Fruit fly (Drosophila melanogaster) whole organism, prepupa: Measurements from ENCODE around the gene TrpRS.
A peak's percentile ranks its signal among the peaks of the same experiment; 100 is the strongest.

ENCODE experiments used
- Blimp-1 ChIP-seq: fragments of 200-800 bp; sonication (Bioruptor generic); optimal IDR thresholded peaks from 3 replicates; lab custom pipeline; 2017; ENCODE audit warnings: missing biosample characterization, missing genetic modification characterization, mild to moderate bottlenecking, moderate library complexity, missing genetic modification reagents
- CG34406 ChIP-seq: fragments of 200-800 bp; sonication (Bioruptor generic); optimal IDR thresholded peaks from 3 replicates; lab custom pipeline; 2016; ENCODE audit warnings: missing biosample characterization, missing genetic modification characterization
- CG8632 ChIP-seq: fragments of 200-800 bp; sonication (Bioruptor generic); optimal IDR thresholded peaks from 3 replicates; lab custom pipeline; 2016; ENCODE audit warnings: missing biosample characterization, missing genetic modification characterization
- Eip75B ChIP-seq: fragments of 200-800 bp; sonication (Bioruptor generic); optimal IDR thresholded peaks from 3 replicates; lab custom pipeline; 2016; ENCODE audit warnings: missing biosample characterization, missing genetic modification characterization

DNA sequence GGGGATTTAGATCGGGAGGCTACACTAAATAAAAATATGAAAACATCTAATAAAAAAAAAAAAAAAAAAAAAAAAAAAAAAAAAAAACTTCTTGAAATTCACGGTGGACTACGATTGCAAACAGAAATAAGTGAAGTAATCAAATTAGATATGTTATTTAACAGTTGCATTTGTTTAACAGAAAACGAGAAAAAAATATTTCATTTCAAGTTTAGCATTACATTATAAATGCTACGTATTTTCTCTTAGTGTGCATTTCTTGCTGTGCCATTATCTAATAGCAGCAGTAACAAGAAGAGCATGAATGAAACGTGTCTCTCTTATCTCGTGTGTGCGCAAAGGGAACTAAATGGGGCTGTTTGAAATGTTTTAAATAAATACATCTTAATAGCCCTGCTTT is 41.9 kb downstream of the TrpRS start:
- TF ChIP-seq Blimp-1 (GFP tag; lab: Kevin White, UChicago): no peak
- peak; percentile 45 for TF ChIP-seq CG8632 (GFP tag; lab: Kevin White, UChicago)
- TF ChIP-seq CG34406 (GFP tag; lab: Kevin White, UChicago): peak; percentile 53
- TF ChIP-seq Eip75B (GFP tag; lab: Kevin White, UChicago): peak; percentile 24
